Fruit fly (Drosophila melanogaster) whole organism: ENCODE data around the gene aln.

ENCODE experiments used
- CG8478 ChIP-seq: fragments of >200 bp; optimal IDR thresholded peaks from 2 replicates; lab custom pipeline; 2018; ENCODE audit warnings: inconsistent platforms
- Dll ChIP-seq: fragments of >200 bp; optimal IDR thresholded peaks from 2 replicates; lab custom pipeline; 2017
- EcR ChIP-seq, 2 experiments: fragments of >200 bp; optimal IDR thresholded peaks; 2 replicates each; lab custom pipeline; 2017; ENCODE audit warnings: missing biosample characterization in 2 of 2, missing genetic modification characterization in 2 of 2, missing genetic modification reagents in 2 of 2
- pan ChIP-seq: fragments of >200 bp; optimal IDR thresholded peaks from 2 replicates; lab custom pipeline; 2017
- usp ChIP-seq: fragments of >200 bp; optimal IDR thresholded peaks from 2 replicates; lab custom pipeline; 2017; ENCODE audit warnings: missing biosample characterization, missing genetic modification characterization, mixed read lengths

DNA sequence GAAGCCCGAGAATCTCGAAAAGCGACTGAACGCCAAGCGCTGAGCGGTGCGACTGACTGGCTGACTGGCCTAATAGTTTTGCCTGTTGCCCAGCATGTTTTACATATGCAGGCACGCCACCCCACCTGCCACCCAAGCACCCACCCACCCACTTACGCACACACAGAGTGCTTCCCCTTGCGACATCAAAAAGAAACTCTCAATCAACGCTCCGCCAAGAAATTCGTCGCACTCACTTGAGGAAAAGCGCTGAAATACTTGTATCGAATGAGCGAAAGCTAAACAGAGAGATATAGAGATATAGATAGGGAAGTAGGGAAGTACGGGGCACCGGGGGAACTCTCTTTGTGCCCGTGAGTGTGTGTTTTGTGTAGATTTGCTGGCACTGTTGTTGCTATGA lies 6.8 kb downstream of the aln start:
- TF ChIP-seq pan (lab: Kevin White, UChicago) (no peak), usp (GFP tag; lab: Kevin White, UChicago) (no peak), EcR (GFP tag; optimal IDR thresholded peaks at IDR 0.05; lab: Kevin White, UChicago) (no peak), CG8478 (no peak), Dll (lab: Kevin White, UChicago) (no peak)
